Worm (Caenorhabditis elegans): ENCODE data around the gene glr-1.

glr-1 gene

ce11 chrIII:8605532-8605931 lies 17.1 kb upstream of the glr-1 start, which contains the start of gene C06E1.1:
Gene C06E1.1, plus strand, starts transcription at chrIII:8605832.
- TF ChIP-seq ceh-36 (tag; optimal IDR thresholded peaks at IDR 0.05) = no peak
- TF ChIP-seq sea-1 (GFP tag; conservative IDR thresholded peaks at IDR 0.05) = no peak
- no peak for TF ChIP-seq ets-7 (tag; optimal IDR thresholded peaks at IDR 0.05)
- no peak for TF ChIP-seq hmbx-1 (tag; optimal IDR thresholded peaks at IDR 0.05)
- no peak for TF ChIP-seq flt-1 (GFP tag; IDR thresholded peaks at IDR 0.05)
- TF ChIP-seq F13C5.2 (tag; optimal IDR thresholded peaks at IDR 0.05) = no peak
- no peak for TF ChIP-seq B0310.2 (tag; optimal IDR thresholded peaks at IDR 0.05)
- TF ChIP-seq pes-1 (GFP tag; IDR thresholded peaks at IDR 0.05) = no peak
- TF ChIP-seq ama-1 (optimal IDR thresholded peaks at IDR 0.05) = no peak
- TF ChIP-seq tbx-37 (GFP tag; conservative IDR thresholded peaks at IDR 0.05) = no peak
- TF ChIP-seq hmg-4 (GFP tag; optimal IDR thresholded peaks at IDR 0.05) = no peak
- no peak for TF ChIP-seq ceh-13 (GFP tag; optimal IDR thresholded peaks at IDR 0.05)
- no peak for TF ChIP-seq tra-4 (tag; optimal IDR thresholded peaks at IDR 0.05)
- no peak for TF ChIP-seq scrt-1 (GFP tag; IDR thresholded peaks at IDR 0.05)
- no peak for TF ChIP-seq aly-1 (tag; optimal IDR thresholded peaks at IDR 0.05)
- TF ChIP-seq hnd-1 (tag; optimal IDR thresholded peaks at IDR 0.05) = no peak
- TF ChIP-seq tbx-11 (GFP tag; IDR thresholded peaks at IDR 0.05) = no peak

- TF ChIP-seq sea-1 (GFP tag; conservative IDR thresholded peaks at IDR 0.05) (no peak), ama-1 (optimal IDR thresholded peaks at IDR 0.05) (no peak)
These were observed 13.7 kb upstream of the glr-1 start for ce11 chrIII:8602148-8602547.

DNA sequence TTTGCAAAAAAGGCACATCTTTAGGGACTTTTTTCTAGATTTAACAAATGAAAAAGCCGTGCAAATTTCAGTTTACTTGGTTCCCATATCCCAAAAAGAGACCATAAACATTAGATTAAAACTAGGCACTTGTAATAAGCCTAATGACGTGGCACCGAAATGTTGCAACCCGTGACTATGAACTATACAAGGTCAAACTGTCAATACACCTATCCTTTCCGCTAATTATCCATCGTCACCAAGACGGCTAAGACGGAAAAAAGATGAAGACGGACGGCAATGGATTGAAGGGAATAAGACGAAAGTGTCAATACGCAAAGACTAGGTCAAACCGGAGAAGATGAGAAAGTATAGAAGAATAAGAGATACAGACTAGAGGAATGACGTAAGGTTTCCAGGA lies 10.5 kb upstream of the glr-1 start:
- TF ChIP-seq ets-7 (tag; optimal IDR thresholded peaks at IDR 0.05) (no peak), tbx-37 (GFP tag; conservative IDR thresholded peaks at IDR 0.05) (no peak), ama-1 (optimal IDR thresholded peaks at IDR 0.05) (no peak), scrt-1 (GFP tag; IDR thresholded peaks at IDR 0.05) (no peak)

DNA sequence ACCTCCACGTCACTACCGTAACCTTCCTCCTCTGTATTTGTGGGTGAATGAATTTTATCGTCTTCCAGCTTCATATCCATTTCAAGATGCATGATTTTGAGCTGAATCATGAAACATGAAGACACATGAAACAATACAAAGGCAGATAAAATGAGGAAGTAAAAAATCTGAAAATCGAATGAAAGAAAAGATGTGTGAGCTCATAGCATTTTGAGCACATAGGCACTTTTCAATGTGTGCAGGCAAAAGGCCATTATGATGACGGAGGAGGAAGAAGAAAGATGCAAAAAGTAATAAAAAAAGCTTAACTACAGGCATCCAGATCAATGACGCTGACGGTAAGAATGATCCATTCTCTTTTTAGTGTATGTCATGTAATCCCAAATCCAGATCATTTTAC lies 9.3 kb upstream of the glr-1 start, which contains the start of gene ztf-30:
Gene ztf-30 (minus strand): TSS at position 101 of the 400 bp plus-strand sequence.
- no peak for TF ChIP-seq ets-7 (tag; optimal IDR thresholded peaks at IDR 0.05)
- no peak for TF ChIP-seq ceh-13 (GFP tag; optimal IDR thresholded peaks at IDR 0.05)
- no peak for TF ChIP-seq F13C5.2 (tag; optimal IDR thresholded peaks at IDR 0.05)
- no peak for TF ChIP-seq hmbx-1 (tag; optimal IDR thresholded peaks at IDR 0.05)
- no peak for TF ChIP-seq tra-4 (tag; optimal IDR thresholded peaks at IDR 0.05)
- TF ChIP-seq ceh-36 (tag; optimal IDR thresholded peaks at IDR 0.05) = no peak
- no peak for TF ChIP-seq ama-1 (optimal IDR thresholded peaks at IDR 0.05)
- no peak for TF ChIP-seq aly-1 (tag; optimal IDR thresholded peaks at IDR 0.05)
- no peak for TF ChIP-seq hmg-4 (GFP tag; optimal IDR thresholded peaks at IDR 0.05)
- TF ChIP-seq tbx-37 (GFP tag; conservative IDR thresholded peaks at IDR 0.05) = no peak
- TF ChIP-seq tbx-11 (GFP tag; IDR thresholded peaks at IDR 0.05) = no peak
- no peak for TF ChIP-seq pes-1 (GFP tag; IDR thresholded peaks at IDR 0.05)
- no peak for TF ChIP-seq hnd-1 (tag; optimal IDR thresholded peaks at IDR 0.05)
- TF ChIP-seq flt-1 (GFP tag; IDR thresholded peaks at IDR 0.05) = no peak
- TF ChIP-seq B0310.2 (tag; optimal IDR thresholded peaks at IDR 0.05) = no peak
- no peak for TF ChIP-seq sea-1 (GFP tag; conservative IDR thresholded peaks at IDR 0.05)
- no peak for TF ChIP-seq scrt-1 (GFP tag; IDR thresholded peaks at IDR 0.05)

DNA sequence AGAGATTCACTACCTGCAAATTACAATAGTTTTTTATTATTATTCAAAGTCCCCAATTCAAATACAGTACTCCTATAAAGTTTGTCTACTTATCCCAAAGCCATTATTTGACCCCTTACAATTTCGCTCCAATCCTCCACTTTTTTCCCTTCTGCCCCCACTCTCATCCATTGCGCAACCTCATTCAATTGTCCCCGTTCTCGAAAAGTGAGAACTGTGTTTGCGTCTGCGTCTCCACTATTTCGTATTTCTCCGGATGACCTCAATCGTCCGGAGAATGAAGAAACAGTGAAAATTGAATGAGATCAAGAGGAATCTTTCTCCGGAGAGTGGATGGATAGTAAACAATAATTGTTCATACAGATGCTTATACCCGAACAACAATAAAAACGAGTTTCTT lies 8.2 kb upstream of the glr-1 start:
- TF ChIP-seq ceh-36 (tag; optimal IDR thresholded peaks at IDR 0.05) (no peak), hmbx-1 (tag; optimal IDR thresholded peaks at IDR 0.05) (no peak), aly-1 (tag; optimal IDR thresholded peaks at IDR 0.05) (no peak), tra-4 (tag; optimal IDR thresholded peaks at IDR 0.05) (no peak), ets-7 (tag; optimal IDR thresholded peaks at IDR 0.05) (no peak), tbx-37 (GFP tag; conservative IDR thresholded peaks at IDR 0.05) (no peak), B0310.2 (tag; optimal IDR thresholded peaks at IDR 0.05) (no peak), ama-1 (optimal IDR thresholded peaks at IDR 0.05) (no peak), scrt-1 (GFP tag; IDR thresholded peaks at IDR 0.05) (no peak), hmg-4 (GFP tag; optimal IDR thresholded peaks at IDR 0.05) (no peak), hnd-1 (tag; optimal IDR thresholded peaks at IDR 0.05) (no peak), F13C5.2 (tag; optimal IDR thresholded peaks at IDR 0.05) (no peak), pes-1 (GFP tag; IDR thresholded peaks at IDR 0.05) (no peak), flt-1 (GFP tag; IDR thresholded peaks at IDR 0.05) (no peak), tbx-11 (GFP tag; IDR thresholded peaks at IDR 0.05) (no peak), ceh-13 (GFP tag; optimal IDR thresholded peaks at IDR 0.05) (no peak), sea-1 (GFP tag; conservative IDR thresholded peaks at IDR 0.05) (no peak)

DNA sequence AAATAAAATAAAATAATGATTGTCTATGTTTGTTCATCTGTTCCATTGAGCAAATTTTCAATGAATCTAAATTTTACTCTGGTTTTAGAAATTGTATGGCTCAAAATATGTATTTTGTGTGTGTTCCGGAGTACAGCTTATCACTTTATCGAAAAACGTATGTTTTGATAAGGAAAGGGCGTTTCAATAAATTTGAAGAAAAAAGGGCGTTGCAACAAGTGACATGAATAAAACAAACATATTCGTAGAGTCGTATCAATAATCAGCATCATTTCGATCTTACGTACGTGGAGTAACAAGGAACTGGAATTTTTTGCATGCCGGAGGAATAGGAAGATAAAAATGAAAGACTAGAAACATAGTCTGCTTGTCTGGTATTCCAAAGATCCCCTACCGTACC lies 5.6 kb upstream of the glr-1 start:
- TF ChIP-seq tbx-11 (GFP tag; IDR thresholded peaks at IDR 0.05) (no peak), tra-4 (tag; optimal IDR thresholded peaks at IDR 0.05) (no peak)

DNA sequence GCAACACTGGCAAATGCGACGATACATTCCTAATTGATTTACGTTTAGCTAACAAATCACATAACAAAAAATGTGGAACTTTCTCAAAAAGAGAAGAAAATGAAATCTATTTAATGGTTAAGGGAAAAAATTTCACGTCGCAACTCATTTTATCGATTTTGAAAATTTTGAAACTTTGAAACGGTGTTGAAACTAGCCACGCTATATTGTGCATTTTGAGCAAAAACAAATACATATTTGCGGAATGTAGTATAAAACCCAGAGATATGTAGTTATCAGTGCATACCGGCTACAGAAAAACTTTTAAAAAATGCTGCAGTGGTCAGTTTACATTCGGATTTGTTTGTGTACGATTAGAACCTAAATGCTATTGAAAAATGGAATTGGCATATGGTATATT lies 5.2 kb upstream of the glr-1 start, which contains the start of gene C06E1.7:
Gene C06E1.7 (minus strand): TSS at position 101 of the 400 bp plus-strand sequence.
- no peak for TF ChIP-seq tbx-11 (GFP tag; IDR thresholded peaks at IDR 0.05)
- TF ChIP-seq pes-1 (GFP tag; IDR thresholded peaks at IDR 0.05) = no peak
- TF ChIP-seq sea-1 (GFP tag; conservative IDR thresholded peaks at IDR 0.05) = no peak
- TF ChIP-seq F13C5.2 (tag; optimal IDR thresholded peaks at IDR 0.05) = no peak
- no peak for TF ChIP-seq tra-4 (tag; optimal IDR thresholded peaks at IDR 0.05)
- no peak for TF ChIP-seq ets-7 (tag; optimal IDR thresholded peaks at IDR 0.05)
- TF ChIP-seq ceh-36 (tag; optimal IDR thresholded peaks at IDR 0.05) = no peak
- TF ChIP-seq hnd-1 (tag; optimal IDR thresholded peaks at IDR 0.05) = no peak
- TF ChIP-seq scrt-1 (GFP tag; IDR thresholded peaks at IDR 0.05) = no peak
- no peak for TF ChIP-seq tbx-37 (GFP tag; conservative IDR thresholded peaks at IDR 0.05)
- no peak for TF ChIP-seq ceh-13 (GFP tag; optimal IDR thresholded peaks at IDR 0.05)
- TF ChIP-seq aly-1 (tag; optimal IDR thresholded peaks at IDR 0.05) = no peak
- TF ChIP-seq hmg-4 (GFP tag; optimal IDR thresholded peaks at IDR 0.05) = no peak
- TF ChIP-seq flt-1 (GFP tag; IDR thresholded peaks at IDR 0.05) = no peak

DNA sequence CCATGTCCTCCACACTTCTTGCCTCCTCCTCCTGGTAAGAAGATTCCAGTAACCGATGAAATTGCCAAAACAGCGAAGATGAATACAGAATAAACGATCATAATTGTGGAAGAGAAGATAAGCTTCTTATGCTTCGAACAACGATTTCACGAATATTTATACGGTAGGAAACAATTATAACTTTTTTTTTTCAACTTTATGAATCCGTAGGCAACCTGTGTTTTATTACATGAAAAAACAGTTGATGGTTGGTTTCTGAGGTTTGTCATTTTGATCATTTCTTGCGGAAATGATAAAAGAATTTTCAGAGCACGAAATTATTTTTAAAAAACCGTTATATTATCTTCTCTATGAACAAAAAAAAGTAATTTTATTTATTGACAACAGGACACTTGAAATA lies 2.4 kb upstream of the glr-1 start, which contains the start of gene fipr-16:
Gene fipr-16 (minus strand): TSS at position 101 of the 400 bp plus-strand sequence.
- TF ChIP-seq B0310.2 (tag; optimal IDR thresholded peaks at IDR 0.05) (no peak), tbx-11 (GFP tag; IDR thresholded peaks at IDR 0.05) (no peak), ceh-13 (GFP tag; optimal IDR thresholded peaks at IDR 0.05) (no peak), F13C5.2 (tag; optimal IDR thresholded peaks at IDR 0.05) (no peak), hnd-1 (tag; optimal IDR thresholded peaks at IDR 0.05) (no peak), tbx-37 (GFP tag; conservative IDR thresholded peaks at IDR 0.05) (no peak), scrt-1 (GFP tag; IDR thresholded peaks at IDR 0.05) (no peak), tra-4 (tag; optimal IDR thresholded peaks at IDR 0.05) (no peak), pes-1 (GFP tag; IDR thresholded peaks at IDR 0.05) (no peak), ets-7 (tag; optimal IDR thresholded peaks at IDR 0.05) (no peak)

All from whole organism, early embryonic.